Worm (Caenorhabditis elegans) whole organism, young adult: Measurements from ENCODE around the gene K07C11.7.

ENCODE experiments used
- B0035.1 ChIP-seq: sonication (generic microtip); optimal IDR thresholded peaks from 2 replicates; lab custom pipeline; 2016; ENCODE audit warnings: missing genetic modification characterization, mild to moderate bottlenecking, missing compliant biosample characterization, missing genotype, missing genetic modification reagents
- F10E7.11 ChIP-seq: sonication (generic microtip); optimal IDR thresholded peaks from 2 replicates; lab custom pipeline; 2017; ENCODE audit warnings: mild to moderate bottlenecking, missing genetic modification characterization, moderate library complexity, missing compliant biosample characterization
- F22D6.2 ChIP-seq: sonication (generic microtip); optimal IDR thresholded peaks from 2 replicates; lab custom pipeline; 2016; ENCODE audit warnings: mild to moderate bottlenecking, missing genetic modification characterization, missing compliant biosample characterization
- F33H1.4 ChIP-seq: fragments of 200-800 bp; sonication (Bioruptor generic); IDR thresholded peaks from 2 replicates; pipeline ENCODE4 v1.3.6; 2022; ENCODE audit warnings: missing genetic modification reagents, missing genetic modification characterization, missing compliant biosample characterization
- F39B2.1 ChIP-seq: fragments of 200-800 bp; sonication (Bioruptor generic); IDR thresholded peaks from 2 replicates; pipeline ENCODE4 v1.3.6; 2022; ENCODE audit warnings: missing genetic modification reagents, missing genetic modification characterization, missing compliant biosample characterization
- T07F8.4 ChIP-seq: sonication (generic microtip); optimal IDR thresholded peaks from 2 replicates; lab custom pipeline; 2016; ENCODE audit warnings: mild to moderate bottlenecking, missing genetic modification characterization, moderate library complexity, missing compliant biosample characterization
- Y53G8AR.9 ChIP-seq: fragments of 200-800 bp; sonication (Bioruptor generic); conservative IDR thresholded peaks from 2 replicates; pipeline ENCODE4 v1.3.6; 2022; ENCODE audit warnings: missing genetic modification reagents, missing genetic modification characterization, missing compliant biosample characterization
- Y56A3A.18 ChIP-seq: fragments of 200-800 bp; sonication (Bioruptor generic); IDR thresholded peaks from 2 replicates; pipeline ENCODE4 v1.3.6; 2022; ENCODE audit warnings: missing genetic modification reagents, missing genetic modification characterization, missing compliant biosample characterization
- athp-1 ChIP-seq: sonication (generic microtip); optimal IDR thresholded peaks from 2 replicates; lab custom pipeline; 2017; ENCODE audit warnings: mild to moderate bottlenecking, missing genetic modification characterization, missing compliant biosample characterization
- attf-3 ChIP-seq: fragments of 200-800 bp; sonication (Bioruptor generic); conservative IDR thresholded peaks from 2 replicates; pipeline ENCODE4 v1.3.6; 2022; ENCODE audit warnings: missing genetic modification reagents, missing genetic modification characterization, missing compliant biosample characterization
- attf-5 ChIP-seq: fragments of 200-800 bp; sonication (Bioruptor generic); optimal IDR thresholded peaks from 2 replicates; lab custom pipeline; 2018; ENCODE audit warnings: mild to moderate bottlenecking, missing genetic modification characterization, missing compliant biosample characterization
- cebp-1 ChIP-seq, 2 experiments: fragments of 200-800 bp in 1 of 2; sonication (Bioruptor generic) in 1 of 2; sonication (generic microtip) in 1 of 2; IDR thresholded peaks in 1 of 2; optimal IDR thresholded peaks in 1 of 2; 2 replicates each; pipeline versions ENCODE4 v1.3.6 to Lab custom; 2017 to 2022; ENCODE audit warnings: missing compliant biosample characterization in 2 of 2, missing genetic modification characterization in 2 of 2, mild to moderate bottlenecking in 1 of 2, missing genetic modification reagents in 1 of 2, moderate library complexity in 1 of 2
- ceh-40 ChIP-seq: fragments of 200-800 bp; sonication (Bioruptor generic); IDR thresholded peaks from 2 replicates; pipeline ENCODE4 v1.3.6; 2022; ENCODE audit warnings: missing genetic modification characterization, missing compliant biosample characterization
- ceh-58 ChIP-seq: fragments of 200-800 bp; sonication (Bioruptor generic); IDR thresholded peaks from 2 replicates; pipeline ENCODE4 v1.3.6; 2022; ENCODE audit warnings: missing genetic modification characterization, missing compliant biosample characterization
- ceh-91 ChIP-seq: fragments of 200-800 bp; sonication (Bioruptor generic); IDR thresholded peaks from 2 replicates; pipeline ENCODE4 v1.3.6; 2022; ENCODE audit warnings: missing genetic modification reagents, missing genetic modification characterization, missing compliant biosample characterization
- die-1 ChIP-seq: sonication (generic microtip); optimal IDR thresholded peaks from 2 replicates; lab custom pipeline; 2016; ENCODE audit warnings: missing genotype, mild to moderate bottlenecking, missing genetic modification characterization, missing compliant biosample characterization
- efl-1 ChIP-seq: fragments of 150-350 bp; optimal IDR thresholded peaks from 2 replicates; lab custom pipeline; 2014; ENCODE audit warnings: missing biosample characterization, missing genetic modification reagents, missing genetic modification characterization
- egl-44 ChIP-seq: fragments of 200-800 bp; sonication (Bioruptor generic); IDR thresholded peaks from 2 replicates; pipeline ENCODE4 v1.3.6; 2022; ENCODE audit warnings: missing genetic modification reagents, missing genetic modification characterization, missing compliant biosample characterization
- ekl-4 ChIP-seq: fragments of 200-800 bp; sonication (Bioruptor generic); IDR thresholded peaks from 2 replicates; pipeline ENCODE4 v1.3.6; 2022; ENCODE audit warnings: missing genetic modification reagents, missing genetic modification characterization, missing compliant biosample characterization
- fkh-3 ChIP-seq: sonication (generic microtip); optimal IDR thresholded peaks from 2 replicates; lab custom pipeline; 2016; ENCODE audit warnings: mild to moderate bottlenecking, missing genetic modification characterization, missing compliant biosample characterization
- let-607 ChIP-seq, 2 experiments: fragments of 200-800 bp in 1 of 2; sonication (Bioruptor generic) in 1 of 2; sonication (generic microtip) in 1 of 2; optimal IDR thresholded peaks; 2 replicates each; lab custom pipeline; 2016 to 2018; ENCODE audit warnings: mild to moderate bottlenecking in 2 of 2, missing compliant biosample characterization in 2 of 2, missing genetic modification characterization in 2 of 2, moderate library complexity in 2 of 2, missing genotype in 1 of 2
- lin-40 ChIP-seq: sonication (generic microtip); optimal IDR thresholded peaks from 2 replicates; lab custom pipeline; 2016; ENCODE audit warnings: missing genetic modification characterization, mild to moderate bottlenecking, missing compliant biosample characterization, missing genotype, missing genetic modification reagents
- madf-6 ChIP-seq: fragments of 200-800 bp; sonication (Bioruptor generic); IDR thresholded peaks from 2 replicates; pipeline ENCODE4 v1.3.6; 2022; ENCODE audit warnings: missing genetic modification reagents, missing genetic modification characterization, missing compliant biosample characterization
- madf-8 ChIP-seq: fragments of 200-800 bp; sonication (Bioruptor generic); conservative IDR thresholded peaks from 2 replicates; pipeline ENCODE4 v1.3.6; 2022; ENCODE audit warnings: missing genetic modification reagents, missing genetic modification characterization, missing compliant biosample characterization
- mcd-1 ChIP-seq: fragments of 200-800 bp; sonication (Bioruptor generic); IDR thresholded peaks from 2 replicates; pipeline ENCODE4 v1.3.6; 2022; ENCODE audit warnings: missing genetic modification reagents, missing genetic modification characterization, missing compliant biosample characterization
- mel-28 ChIP-seq: sonication (generic microtip); optimal IDR thresholded peaks from 2 replicates; lab custom pipeline; 2016; ENCODE audit warnings: borderline replicate concordance, mild to moderate bottlenecking, missing genetic modification characterization, missing compliant biosample characterization
- nfyb-1 ChIP-seq: fragments of 200-800 bp; sonication (Bioruptor generic); IDR thresholded peaks from 2 replicates; pipeline ENCODE4 v1.3.6; 2022; ENCODE audit warnings: missing genetic modification reagents, missing genetic modification characterization, missing compliant biosample characterization
- nhr-80 ChIP-seq: sonication (generic microtip); optimal IDR thresholded peaks from 2 replicates; lab custom pipeline; 2016; ENCODE audit warnings: missing genetic modification characterization, missing compliant biosample characterization
- pbrm-1 ChIP-seq: fragments of 200-800 bp; sonication (Bioruptor generic); IDR thresholded peaks from 2 replicates; pipeline ENCODE4 v1.3.6; 2022; ENCODE audit warnings: missing genetic modification reagents, missing genetic modification characterization, missing compliant biosample characterization
- rcor-1 ChIP-seq: fragments of 200-800 bp; sonication (Bioruptor generic); IDR thresholded peaks from 2 replicates; pipeline ENCODE4 v1.3.6; 2022; ENCODE audit warnings: missing genetic modification reagents, missing genetic modification characterization, missing compliant biosample characterization
- rpc-1 ChIP-seq, 2 experiments: fragments of 150-350 bp in 1 of 2; sonication (generic microtip) in 1 of 2; optimal IDR thresholded peaks; 2 replicates each; lab custom pipeline; 2014 to 2018; ENCODE audit warnings: missing biosample characterization in 1 of 2, missing genetic modification characterization in 1 of 2, missing genetic modification reagents in 1 of 2, missing genotype in 1 of 2
- snpc-1.1 ChIP-seq: sonication (generic microtip); optimal IDR thresholded peaks from 2 replicates; lab custom pipeline; 2017; ENCODE audit warnings: missing genetic modification characterization, mild to moderate bottlenecking, missing compliant biosample characterization, antibody characterized with exemption, moderate library complexity, missing genotype, missing genetic modification reagents; ENCODE audit not compliant: insufficient read depth
- tbx-9 ChIP-seq: sonication (generic microtip); optimal IDR thresholded peaks from 2 replicates; lab custom pipeline; 2016; ENCODE audit warnings: borderline replicate concordance, missing genetic modification characterization, inconsistent platforms, missing compliant biosample characterization
- unc-130 ChIP-seq: sonication (generic microtip); optimal IDR thresholded peaks from 2 replicates; lab custom pipeline; 2016; ENCODE audit warnings: missing genetic modification reagents, missing genetic modification characterization, missing compliant biosample characterization
- xnd-1 ChIP-seq: sonication (generic microtip); optimal IDR thresholded peaks from 2 replicates; lab custom pipeline; 2016; ENCODE audit warnings: missing genotype, missing genetic modification reagents, missing genetic modification characterization, missing compliant biosample characterization
- ztf-25 ChIP-seq: fragments of 200-800 bp; sonication (Bioruptor generic); IDR thresholded peaks from 2 replicates; pipeline ENCODE4 v1.3.6; 2022; ENCODE audit warnings: missing genetic modification reagents, missing genetic modification characterization, missing compliant biosample characterization
- ztf-3 ChIP-seq: fragments of 200-800 bp; sonication (Bioruptor generic); optimal IDR thresholded peaks from 2 replicates; lab custom pipeline; 2018; ENCODE audit warnings: mild to moderate bottlenecking, missing genetic modification characterization, missing compliant biosample characterization

Gene K07C11.7

DNA sequence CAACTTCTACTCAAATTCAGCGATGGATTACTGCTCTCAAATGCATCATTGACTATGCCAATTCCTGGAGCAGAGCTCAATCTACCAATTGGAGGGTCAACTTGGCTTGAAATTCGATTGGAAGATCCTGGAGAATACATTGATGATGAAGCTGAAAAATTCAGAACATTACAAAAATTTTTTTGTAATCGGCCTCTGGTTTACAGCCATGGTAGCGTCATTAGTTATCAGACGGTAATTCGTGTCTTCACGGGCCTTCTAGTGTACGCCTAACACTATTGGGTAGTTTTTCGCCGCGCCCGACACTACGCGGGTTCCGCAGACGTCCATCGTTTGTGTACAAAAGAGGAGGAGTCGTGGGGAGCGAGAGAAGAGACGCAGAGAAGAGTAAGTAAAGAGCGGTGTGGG lies 14.9 kb upstream of the K07C11.7 start (continued):
- TF ChIP-seq rcor-1 (GFP tag; lab: Robert Waterston, UW) (peak; percentile 95), athp-1 (tag; lab: Kevin White, UChicago) (peak; percentile 40), ceh-58 (no peak), mel-28 (tag; lab: Kevin White, UChicago) (peak; percentile 74), lin-40 (tag; lab: Kevin White, UChicago) (peak; percentile 84), ekl-4 (GFP tag; lab: Robert Waterston, UW) (peak; percentile 94), madf-6 (GFP tag; lab: Robert Waterston, UW) (peak; percentile 91), F22D6.2 (tag; lab: Kevin White, UChicago) (peak; percentile 41), efl-1 (GFP tag; lab: Kevin White, UChicago) (peak; percentile 35), tbx-9 (tag; lab: Kevin White, UChicago) (no peak), nhr-80 (tag; lab: Kevin White, UChicago) (peak; percentile 53), B0035.1 (tag; lab: Kevin White, UChicago) (no peak), egl-44 (GFP tag; lab: Robert Waterston, UW) (0 out of 2 replicates have a peak, but pooled peaks have one; percentile 38), attf-5 (GFP tag; lab: Kevin White, UChicago) (peak; percentile 47), ztf-25 (GFP tag; lab: Robert Waterston, UW) (peak; percentile 73; the same call in 1 of the 2 replicates), fkh-3 (peak; percentile 54), snpc-1.1 (peak; percentile 99)

DNA sequence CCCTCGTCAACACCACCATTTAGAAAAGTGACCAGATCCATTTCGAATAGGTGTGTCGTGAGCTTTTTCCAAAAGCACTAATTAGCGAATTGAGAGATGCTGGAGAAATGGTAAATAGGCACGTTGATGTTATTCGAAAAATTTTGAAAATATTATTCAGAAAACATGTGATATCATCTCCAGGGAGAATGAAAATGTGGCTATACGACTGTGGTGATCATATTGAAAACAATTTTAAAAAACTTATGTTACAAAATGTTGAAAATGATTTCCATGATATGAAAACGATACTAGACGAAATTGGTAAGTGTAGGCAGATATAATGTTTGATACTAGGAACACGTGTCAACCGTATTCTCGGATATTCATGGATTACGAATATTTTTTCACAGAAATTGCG lies 13.0 kb upstream of the K07C11.7 start, which contains the start of gene K07C11.10:
K07C11.10 (minus strand) TSS at position 101 of the 400 bp plus-strand sequence.
- no peak for TF ChIP-seq F10E7.11 (tag; lab: Kevin White, UChicago)
- no peak for TF ChIP-seq die-1 (tag; lab: Kevin White, UChicago)
- TF ChIP-seq F33H1.4 (GFP tag; lab: Robert Waterston, UW), result no peak
- no peak for TF ChIP-seq unc-130 (GFP tag; lab: Kevin White, UChicago)
- TF ChIP-seq T07F8.4 (tag; lab: Kevin White, UChicago), result no peak
- no peak for TF ChIP-seq let-607 (tag; optimal IDR thresholded peaks at IDR 0.05; lab: Kevin White, UChicago)
- no peak for TF ChIP-seq snpc-1.1
- TF ChIP-seq madf-8 (GFP tag; lab: Robert Waterston, UW), result no peak
- no peak for TF ChIP-seq Y56A3A.18 (GFP tag; lab: Robert Waterston, UW)
- TF ChIP-seq ceh-40 (GFP tag; lab: Robert Waterston, UW), result no peak
- no peak for TF ChIP-seq mcd-1 (GFP tag; lab: Robert Waterston, UW)
- TF ChIP-seq attf-3, result no peak
- TF ChIP-seq cebp-1 (GFP tag; IDR thresholded peaks at IDR 0.05; lab: Robert Waterston, UW), result no peak
- TF ChIP-seq cebp-1 (tag; optimal IDR thresholded peaks at IDR 0.05; lab: Kevin White, UChicago), result no peak
- no peak for TF ChIP-seq nfyb-1 (GFP tag; lab: Robert Waterston, UW)
- no peak for TF ChIP-seq madf-6 (GFP tag; lab: Robert Waterston, UW)
- TF ChIP-seq xnd-1 (tag; lab: Kevin White, UChicago), result no peak
- TF ChIP-seq F39B2.1 (GFP tag; lab: Robert Waterston, UW), result no peak
- no peak for TF ChIP-seq rpc-1 (optimal IDR thresholded peaks at IDR 0.05; lab: Kevin White, UChicago)
- no peak for TF ChIP-seq rpc-1 (tag; optimal IDR thresholded peaks at IDR 0.05; lab: Kevin White, UChicago)

DNA sequence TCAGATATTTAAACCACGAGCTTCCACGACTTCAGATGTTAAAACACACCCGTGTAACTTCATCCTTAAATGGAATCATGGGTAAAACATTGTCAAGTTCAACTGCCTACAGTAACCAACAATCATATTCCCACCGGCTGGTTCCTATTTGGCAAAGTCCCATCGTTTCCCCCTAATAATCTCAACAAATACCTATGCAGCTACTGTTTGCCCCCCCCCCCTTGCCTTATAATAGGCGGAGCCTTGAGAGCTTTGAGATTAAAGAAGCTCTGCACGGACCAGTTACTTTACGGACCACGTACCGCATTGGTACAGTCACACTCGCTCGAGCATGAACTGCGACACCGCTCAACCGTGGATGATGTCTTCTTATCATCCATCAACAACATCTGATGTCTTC lies 10.9 kb upstream of the K07C11.7 start, which contains the start of gene pax-1:
pax-1 (plus strand) TSS at position 301 of the 400 bp plus-strand sequence.
- TF ChIP-seq ztf-3 (GFP tag; lab: Kevin White, UChicago) (no peak), ceh-91 (GFP tag; lab: Robert Waterston, UW) (no peak), pbrm-1 (no peak), F33H1.4 (GFP tag; lab: Robert Waterston, UW) (no peak), Y53G8AR.9 (GFP tag; lab: Robert Waterston, UW) (no peak)
- TF ChIP-seq, all 124 proteins: peak for 0
